Worm (Caenorhabditis elegans) whole organism, midembryonic: Measurements from ENCODE around the gene trmt-10C.2.

Experiments used
- cog-1 ChIP-seq: sonication (generic microtip); optimal IDR thresholded peaks from 2 replicates; lab custom pipeline; 2016; ENCODE audit warnings: missing genetic modification characterization, missing compliant biosample characterization
- flt-1 ChIP-seq: fragments of 200-800 bp; sonication (Bioruptor generic); IDR thresholded peaks from 2 replicates; pipeline ENCODE4 v1.3.6; 2022; ENCODE audit warnings: missing genetic modification characterization, missing compliant biosample characterization

- TF ChIP-seq cog-1 (tag; lab: Kevin White, UChicago), result no peak
- no peak for TF ChIP-seq flt-1 (GFP tag; lab: Robert Waterston, UW)
Observed at ce11 chrIII:6382987-6383602, 37.0 kb downstream of the trmt-10C.2 start, which contains the start of gene let-716.
